Fruit fly (Drosophila melanogaster): ENCODE data around the gene COX7B.

dm6 chr3L:17470110-17470509 is 44.8 kb downstream of the COX7B start, which contains the start of gene SecCl:
- no peak for TF ChIP-seq Hr83 (GFP tag; optimal IDR thresholded peaks at IDR 0.05; ENCODE audit: poor library complexity, severe bottlenecking)
- no peak for TF ChIP-seq rgr (GFP tag; optimal IDR thresholded peaks at IDR 0.05)
- TF ChIP-seq psq (GFP tag; optimal IDR thresholded peaks at IDR 0.05): no peak
- TF ChIP-seq Vsx2 (GFP tag; optimal IDR thresholded peaks at IDR 0.05; ENCODE audit: partially characterized antibody): no peak
- TF ChIP-seq jim (GFP tag; optimal IDR thresholded peaks at IDR 0.05): no peak
- TF ChIP-seq br (GFP tag; optimal IDR thresholded peaks at IDR 0.05): no peak
- no peak for TF ChIP-seq sv (GFP tag; optimal IDR thresholded peaks at IDR 0.05)
- TF ChIP-seq sage (GFP tag; optimal IDR thresholded peaks at IDR 0.05): no peak
